Fruit fly (Drosophila melanogaster) whole organism, pupa: ENCODE measurements around the gene CG43115.

Source experiments
- CG15710 ChIP-seq: fragments of 200-800 bp; sonication (Bioruptor generic); optimal IDR thresholded peaks from 2 replicates; lab custom pipeline; 2018; ENCODE audit warnings: missing biosample characterization, mild to moderate bottlenecking, missing genetic modification characterization, moderate library complexity
- D1 ChIP-seq: fragments of 200-800 bp; sonication (Bioruptor generic); optimal IDR thresholded peaks from 2 replicates; lab custom pipeline; 2018; ENCODE audit warnings: missing biosample characterization, mild to moderate bottlenecking, missing genetic modification characterization, moderate library complexity
- Pif1B ChIP-seq: fragments of 200-800 bp; sonication (Bioruptor generic); optimal IDR thresholded peaks from 3 replicates; lab custom pipeline; 2016; ENCODE audit warnings: missing biosample characterization, missing genetic modification characterization
- fd96Ca ChIP-seq: fragments of 200-800 bp; sonication (Bioruptor generic); IDR thresholded peaks from 3 replicates; pipeline ENCODE4 v1.3.6; 2022; ENCODE audit warnings: missing biosample characterization, missing genetic modification characterization

- no peak for TF ChIP-seq Pif1B (GFP tag; lab: Kevin White, UChicago)
- no peak; the same call in 2 of the 3 replicates for TF ChIP-seq fd96Ca (GFP tag; lab: Robert Waterston, UW)
- TF ChIP-seq D1 (tag; lab: Kevin White, UChicago): no peak
- no peak for TF ChIP-seq CG15710 (tag; lab: Kevin White, UChicago)
Measured at dm6 chrX:6054031-6054430, 12.2 kb downstream of the CG43115 start.
